Fruit fly (Drosophila melanogaster): ENCODE measurements around the gene SclB.

DNA sequence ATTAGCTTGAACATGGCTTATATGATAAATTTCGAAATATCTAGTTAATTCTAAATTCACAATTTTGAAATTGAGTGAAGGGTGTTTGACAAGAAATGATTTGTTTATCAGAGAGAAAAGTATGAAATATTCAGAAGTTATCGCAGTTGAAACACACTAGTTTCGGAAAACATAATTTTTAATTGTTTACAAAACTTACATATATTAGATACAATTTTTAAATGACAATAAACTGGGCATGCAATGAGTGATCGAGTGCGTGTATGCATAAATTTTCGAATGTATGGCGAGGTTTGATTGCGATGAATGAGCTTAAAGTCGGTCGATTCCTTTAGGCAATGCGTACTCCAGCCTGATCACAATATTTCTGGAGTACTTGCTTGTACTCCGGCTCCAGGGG lies 16.8 kb upstream of the SclB start, which contains the start of gene CG13280:
- TF ChIP-seq CG8478 (optimal IDR thresholded peaks at IDR 0.05) (no peak), pan (optimal IDR thresholded peaks at IDR 0.05) (no peak), usp (GFP tag; optimal IDR thresholded peaks at IDR 0.05) (no peak), psq (optimal IDR thresholded peaks at IDR 0.05) (no peak), EcR (GFP tag; optimal IDR thresholded peaks at IDR 0.05) (no peak)

Measured in whole organism.